Fruit fly (Drosophila melanogaster): Measurements from ENCODE around the gene Icmt.
A peak's percentile ranks its signal among the peaks of the same experiment; 100 is the strongest.

The Icmt gene

DNA sequence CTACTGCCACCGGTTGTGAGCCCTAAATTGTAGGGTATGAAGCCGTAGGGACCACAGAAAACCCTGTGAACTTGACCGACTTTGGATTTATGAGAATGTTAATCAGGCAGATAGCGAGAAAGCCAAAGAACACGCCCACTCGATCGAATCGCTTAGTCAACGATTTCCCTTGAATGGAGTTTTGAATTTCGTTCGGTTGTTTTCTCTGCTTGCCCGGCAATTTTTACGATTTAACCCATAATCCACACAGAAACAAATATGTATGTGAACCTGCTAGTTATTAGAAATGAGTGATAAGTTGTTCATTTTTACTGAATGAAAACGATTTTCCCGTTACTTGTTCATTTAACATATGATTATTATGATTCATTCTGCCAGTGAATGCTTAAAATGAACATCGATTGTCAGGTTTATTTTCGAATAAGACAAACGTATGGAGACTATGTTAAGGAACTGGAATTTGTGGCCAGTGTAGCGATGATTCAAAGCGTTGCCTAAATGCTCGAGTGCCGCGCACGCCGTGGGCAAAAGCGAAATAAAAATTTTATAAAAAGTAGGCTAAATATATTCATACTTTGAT, 12.1 kb downstream of the Icmt start (continued):
- TF ChIP-seq CG10959 (GFP tag; IDR thresholded peaks at IDR 0.05) (no peak), Ets65A (GFP tag) (peak; percentile 79), CG2120 (GFP tag; optimal IDR thresholded peaks at IDR 0.05) (peak; percentile 22), bsh (GFP tag; optimal IDR thresholded peaks at IDR 0.05) (peak in 1 of 2 experiments; percentile 43), nmo (GFP tag; optimal IDR thresholded peaks at IDR 0.05) (peak; percentile 15), CG10979 (tag; optimal IDR thresholded peaks at IDR 0.05) (peak; percentile 3), tx (GFP tag; optimal IDR thresholded peaks at IDR 0.05) (no peak), tgo (GFP tag; IDR thresholded peaks at IDR 0.05) (0 out of 3 replicates have a peak, but pooled peaks have one; percentile 20), repo (GFP tag; optimal IDR thresholded peaks at IDR 0.05) (no peak), ind (GFP tag; optimal IDR thresholded peaks at IDR 0.05) (peak; percentile 0), unc-4 (GFP tag; IDR thresholded peaks at IDR 0.05; ENCODE audit: partially characterized antibody) (no peak), sob (GFP tag; IDR thresholded peaks at IDR 0.05) (peak; percentile 18; the same call in 1 of the 2 replicates), Hr51 (GFP tag; optimal IDR thresholded peaks at IDR 0.05) (peak in 1 of 2 experiments; percentile 58), CG9817 (tag; optimal IDR thresholded peaks at IDR 0.05) (peak; percentile 7), row (GFP tag; IDR thresholded peaks at IDR 0.05) (peak; percentile 63), CG31441 (GFP tag; IDR thresholded peaks at IDR 0.05) (peak; percentile 48; the same call in 1 of the 2 replicates), CG6654 (GFP tag; optimal IDR thresholded peaks at IDR 0.05) (no peak), lmd (GFP tag; IDR thresholded peaks at IDR 0.05) (peak; percentile 31; the same call in 1 of the 2 replicates), CG6689 (GFP tag; IDR thresholded peaks at IDR 0.05) (no peak), CG17829 (tag; optimal IDR thresholded peaks at IDR 0.05) (peak; percentile 19), CG9727 (GFP tag; optimal IDR thresholded peaks at IDR 0.05) (no peak), Fer1 (GFP tag; optimal IDR thresholded peaks at IDR 0.05) (no peak), Sox100B (GFP tag; optimal IDR thresholded peaks at IDR 0.05) (no peak), CG8944 (GFP tag; optimal IDR thresholded peaks at IDR 0.05) (no peak), Rfx (GFP tag; IDR thresholded peaks at IDR 0.05) (peak; percentile 22; the same call in 1 of the 2 replicates), CG7556 (GFP tag; optimal IDR thresholded peaks at IDR 0.05) (peak; percentile 16), sens (GFP tag) (peak; percentile 79), Sin3A (optimal IDR thresholded peaks at IDR 0.05) (no peak), Med (GFP tag) (peak; percentile 61)

DNA sequence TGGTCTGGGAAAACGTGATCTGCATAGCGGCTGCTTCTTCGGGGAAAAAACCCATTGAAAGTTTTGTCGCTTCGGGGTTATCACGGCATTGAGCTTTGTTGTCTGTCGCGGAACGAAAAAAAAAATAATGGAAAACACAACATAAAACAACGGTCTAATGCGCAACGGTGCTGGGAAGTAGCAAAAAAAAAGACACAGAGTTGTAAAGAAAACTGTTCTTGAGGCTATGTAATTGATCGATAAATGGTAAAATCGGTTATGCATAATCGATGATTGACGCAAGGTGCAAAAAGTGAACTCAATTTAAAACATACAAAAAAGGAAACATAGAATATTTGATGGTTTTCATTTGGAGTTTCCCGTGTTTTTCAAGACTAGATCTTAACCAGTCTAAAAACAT, 13.3 kb downstream of the Icmt start:
- peak; percentile 16 for TF ChIP-seq sqz (GFP tag; optimal IDR thresholded peaks at IDR 0.05)
- no peak for TF ChIP-seq CG13894 (tag; optimal IDR thresholded peaks at IDR 0.05)
- no peak for TF ChIP-seq bowl (GFP tag; IDR thresholded peaks at IDR 0.05)
- TF ChIP-seq stwl (tag; optimal IDR thresholded peaks at IDR 0.05), result peak; percentile 84
- peak; percentile 79 for TF ChIP-seq CG2116 (GFP tag; optimal IDR thresholded peaks at IDR 0.05)

- TF ChIP-seq fd102C (GFP tag; optimal IDR thresholded peaks at IDR 0.05) (no peak), Oli (tag; optimal IDR thresholded peaks at IDR 0.05) (no peak), Lpt (GFP tag; optimal IDR thresholded peaks at IDR 0.05) (no peak), knrl (GFP tag; IDR thresholded peaks at IDR 0.05; ENCODE audit: partially characterized antibody) (peak; percentile 29; the same call in 1 of the 3 replicates), NFAT (GFP tag; IDR thresholded peaks at IDR 0.05) (peak; percentile 31; the same call in 1 of the 2 replicates), Lhr (GFP tag; optimal IDR thresholded peaks at IDR 0.05) (peak; percentile 4), Antp (GFP tag; optimal IDR thresholded peaks at IDR 0.05) (no peak), Abd-B (GFP tag; optimal IDR thresholded peaks at IDR 0.05) (peak; percentile 21), CG15269 (tag; optimal IDR thresholded peaks at IDR 0.05) (peak; percentile 56), CG9727 (GFP tag; optimal IDR thresholded peaks at IDR 0.05) (peak; percentile 60), D19A (tag; optimal IDR thresholded peaks at IDR 0.05) (peak; percentile 23), bcd (GFP tag; optimal IDR thresholded peaks at IDR 0.05) (peak; percentile 3), Pdp1 (GFP tag; optimal IDR thresholded peaks at IDR 0.05) (peak in 1 of 2 experiments; percentile 9), tup (GFP tag; optimal IDR thresholded peaks at IDR 0.05) (no peak), HLH54F (GFP tag; optimal IDR thresholded peaks at IDR 0.05) (no peak)
Observed at dm6 chr3L:13032085-13032914, 14.2 kb downstream of the Icmt start.

Data from whole organism, embryonic.